Fruit fly (Drosophila melanogaster) ovary, adult (tissue): ENCODE measurements around the gene SPR.
A peak's percentile ranks its signal among the peaks of the same experiment; 100 is the strongest.

ENCODE experiments used
- CG17801 ChIP-seq: fragments of 200-800 bp; optimal IDR thresholded peaks from 2 replicates; lab custom pipeline; 2019; ENCODE audit warnings: missing biosample characterization, mild to moderate bottlenecking, missing genetic modification characterization, moderate library complexity; ENCODE audit not compliant: partially characterized antibody

The SPR gene

DNA sequence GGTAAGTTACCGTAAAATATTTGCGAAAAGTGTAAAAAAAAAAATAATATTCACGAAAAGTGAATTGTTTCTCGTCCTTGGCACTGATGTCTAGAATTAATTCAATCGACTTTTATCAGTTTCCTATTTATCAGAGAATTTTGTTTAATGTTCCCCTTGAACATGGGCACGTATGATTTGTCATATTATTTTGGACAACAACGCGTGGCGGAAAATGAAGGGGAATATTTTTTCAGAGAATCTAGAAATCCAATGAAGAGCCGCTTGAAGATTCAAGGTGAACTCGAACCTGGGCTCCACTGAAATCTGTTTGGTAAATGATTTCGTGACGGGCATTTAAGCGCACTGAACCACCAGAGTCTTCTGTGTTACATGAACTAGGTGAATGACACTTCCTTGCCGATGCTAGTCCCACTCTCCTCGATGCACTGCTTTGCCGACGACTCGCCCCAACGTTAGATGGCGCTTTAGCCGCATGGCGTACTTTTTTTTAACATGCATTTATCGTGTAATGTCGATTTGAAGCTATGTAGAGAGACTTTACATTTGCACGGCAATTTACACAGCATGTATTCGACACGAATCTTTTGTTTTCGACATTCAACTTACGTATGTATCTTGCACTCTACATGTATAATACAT is 77.9 kb downstream of the SPR start:
- peak; percentile 19 for TF ChIP-seq CG17801 (GFP tag; lab: Kevin White, UChicago)
